Worm (Caenorhabditis elegans): ENCODE measurements around the gene snx-14.

- no peak for TF ChIP-seq lsy-27 (tag; optimal IDR thresholded peaks at IDR 0.05; ENCODE audit: borderline replicate concordance, insufficient read depth)
- no peak for TF ChIP-seq unc-62 (GFP tag; optimal IDR thresholded peaks at IDR 0.05)
- no peak for TF ChIP-seq ZK185.1 (tag; optimal IDR thresholded peaks at IDR 0.05; ENCODE audit: poor library complexity, severe bottlenecking)
- no peak for TF ChIP-seq ceh-40 (GFP tag; IDR thresholded peaks at IDR 0.05)
- no peak for TF ChIP-seq ets-4 (GFP tag; optimal IDR thresholded peaks at IDR 0.05)
- no peak for TF ChIP-seq nhr-90 (tag; optimal IDR thresholded peaks at IDR 0.05)
- TF ChIP-seq ztf-28 (GFP tag; IDR thresholded peaks at IDR 0.05), result no peak
- TF ChIP-seq lin-40 (tag; optimal IDR thresholded peaks at IDR 0.05), result no peak
- TF ChIP-seq snpc-4 (GFP tag; optimal IDR thresholded peaks at IDR 0.05), result no peak
- TF ChIP-seq snpc-4 (tag; optimal IDR thresholded peaks at IDR 0.05), result no peak
- no peak for TF ChIP-seq F39B2.1 (GFP tag; IDR thresholded peaks at IDR 0.05)
- no peak for TF ChIP-seq F33H1.4 (GFP tag; IDR thresholded peaks at IDR 0.05)
- no peak for TF ChIP-seq unc-130 (GFP tag; optimal IDR thresholded peaks at IDR 0.05)
- TF ChIP-seq nhr-120 (GFP tag; IDR thresholded peaks at IDR 0.05), result no peak
Measured at ce11 chrII:13489896-13490295, 41.1 kb downstream of the snx-14 start.
